Worm (Caenorhabditis elegans): ENCODE measurements around the gene str-52.

DNA sequence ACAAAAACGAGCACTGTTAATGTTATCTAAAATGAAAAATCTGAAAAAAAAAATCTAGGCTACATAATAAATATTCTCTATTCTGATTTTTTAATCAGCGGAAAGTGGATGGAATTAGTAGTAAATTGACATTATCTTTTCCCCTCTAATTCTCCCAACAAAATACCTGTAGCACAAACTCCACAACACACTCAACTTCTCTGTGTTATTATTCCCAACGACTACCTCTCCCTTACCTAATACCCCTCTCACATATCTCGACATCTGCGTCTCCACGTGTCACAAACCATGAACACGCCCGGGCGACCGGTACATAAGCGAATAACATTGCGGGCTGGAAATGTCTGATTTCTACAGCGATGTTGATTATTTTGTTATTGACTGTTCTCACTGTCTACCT lies 37.2 kb upstream of the str-52 start, which contains the start of gene cyp-33C2:
- TF ChIP-seq him-1 (tag; optimal IDR thresholded peaks at IDR 0.05), result no peak
- TF ChIP-seq dao-5 (tag; optimal IDR thresholded peaks at IDR 0.05), result no peak
- no peak for TF ChIP-seq W03F9.2 (tag; optimal IDR thresholded peaks at IDR 0.05)

All from whole organism, L4/young adult.